Fruit fly (Drosophila melanogaster) whole organism, adult: Measurements from ENCODE around the gene CG43658.

Experiments
- CG11617 ChIP-seq: fragments of 200-800 bp; sonication (Bioruptor generic); optimal IDR thresholded peaks from 2 replicates; lab custom pipeline; 2017; ENCODE audit warnings: mild to moderate bottlenecking, missing biosample characterization, missing genetic modification reagents, missing genetic modification characterization
- CG12768 ChIP-seq: fragments of 200-800 bp; sonication (Bioruptor generic); optimal IDR thresholded peaks from 2 replicates; lab custom pipeline; 2017; ENCODE audit warnings: missing biosample characterization, missing genetic modification characterization, mild to moderate bottlenecking, moderate library complexity, missing genetic modification reagents
- CG14711 ChIP-seq: fragments of 200-800 bp; sonication (Bioruptor generic); optimal IDR thresholded peaks from 2 replicates; lab custom pipeline; 2018; ENCODE audit warnings: missing biosample characterization, mild to moderate bottlenecking, missing genetic modification characterization, moderate library complexity
- CG1620 ChIP-seq: fragments of 200-800 bp; sonication (Bioruptor generic); optimal IDR thresholded peaks from 2 replicates; lab custom pipeline; 2016; ENCODE audit warnings: missing biosample characterization, missing genetic modification characterization
- CG33017 ChIP-seq: fragments of 200-800 bp; sonication (Bioruptor generic); optimal IDR thresholded peaks from 2 replicates; lab custom pipeline; 2018; ENCODE audit warnings: missing biosample characterization, mild to moderate bottlenecking, missing genetic modification characterization, moderate library complexity
- CG5204 ChIP-seq: fragments of 200-800 bp; sonication (Bioruptor generic); optimal IDR thresholded peaks from 2 replicates; lab custom pipeline; 2016; ENCODE audit warnings: missing biosample characterization, missing genetic modification characterization
- CG7045 ChIP-seq: fragments of 200-800 bp; sonication (Bioruptor generic); optimal IDR thresholded peaks from 2 replicates; lab custom pipeline; 2017; ENCODE audit warnings: missing biosample characterization, mild to moderate bottlenecking, missing genetic modification characterization
- CG7101 ChIP-seq: fragments of 200-800 bp; sonication (Bioruptor generic); optimal IDR thresholded peaks from 2 replicates; lab custom pipeline; 2018; ENCODE audit warnings: missing biosample characterization, mild to moderate bottlenecking, missing genetic modification characterization, moderate library complexity
- Clk ChIP-seq: fragments of 200-800 bp; sonication (Bioruptor generic); optimal IDR thresholded peaks from 2 replicates; lab custom pipeline; 2017; ENCODE audit warnings: missing biosample characterization, missing genetic modification characterization
- Crg-1 ChIP-seq: fragments of 200-800 bp; sonication (Bioruptor generic); optimal IDR thresholded peaks from 2 replicates; lab custom pipeline; 2016; ENCODE audit warnings: missing biosample characterization, missing genetic modification characterization
- Hr96 ChIP-seq: fragments of 200-800 bp; sonication (Bioruptor generic); optimal IDR thresholded peaks from 2 replicates; lab custom pipeline; 2016; ENCODE audit warnings: missing biosample characterization, missing genetic modification characterization
- Mnt ChIP-seq: fragments of 200-800 bp; sonication (Bioruptor generic); optimal IDR thresholded peaks from 2 replicates; lab custom pipeline; 2016; ENCODE audit warnings: missing biosample characterization, mild to moderate bottlenecking, missing genetic modification characterization
- bab1 ChIP-seq: fragments of 200-800 bp; sonication (Bioruptor generic); optimal IDR thresholded peaks from 3 replicates; lab custom pipeline; 2019; ENCODE audit warnings: missing biosample characterization, mild to moderate bottlenecking, missing genetic modification characterization, moderate library complexity
- cic ChIP-seq: fragments of 200-800 bp; sonication (Bioruptor generic); optimal IDR thresholded peaks from 2 replicates; lab custom pipeline; 2017; ENCODE audit warnings: missing biosample characterization, mild to moderate bottlenecking, missing genetic modification characterization, moderate library complexity
- cnc ChIP-seq, 2 experiments: fragments of >200 bp; optimal IDR thresholded peaks; 2 replicates each; lab custom pipeline; 2017
- kay ChIP-seq: fragments of 200-800 bp; sonication (Bioruptor generic); peaks from one replicate; lab custom pipeline; 2016; ENCODE audit warnings: missing biosample characterization, missing genetic modification characterization, borderline replicate concordance
- ovo ChIP-seq: fragments of 200-800 bp; sonication (Bioruptor generic); optimal IDR thresholded peaks from 2 replicates; lab custom pipeline; 2016; ENCODE audit warnings: missing biosample characterization, missing genetic modification characterization
- pad ChIP-seq: fragments of 200-800 bp; sonication (Bioruptor generic); optimal IDR thresholded peaks from 3 replicates; lab custom pipeline; 2017; ENCODE audit warnings: missing biosample characterization, missing genetic modification characterization, mild to moderate bottlenecking, moderate library complexity, missing genetic modification reagents
- tj ChIP-seq: fragments of 200-800 bp; sonication (Bioruptor generic); optimal IDR thresholded peaks from 3 replicates; lab custom pipeline; 2017; ENCODE audit warnings: missing biosample characterization, mild to moderate bottlenecking, missing genetic modification characterization, moderate library complexity
- toe ChIP-seq: fragments of 200-800 bp; sonication (Bioruptor generic); optimal IDR thresholded peaks from 2 replicates; lab custom pipeline; 2016; ENCODE audit warnings: missing biosample characterization, missing genetic modification characterization

The CG43658 gene

dm6 chrX:17505595-17505994 is 55.4 kb downstream of the CG43658 start:
- TF ChIP-seq CG7101 (tag; lab: Kevin White, UChicago) (no peak), pad (no peak)

DNA sequence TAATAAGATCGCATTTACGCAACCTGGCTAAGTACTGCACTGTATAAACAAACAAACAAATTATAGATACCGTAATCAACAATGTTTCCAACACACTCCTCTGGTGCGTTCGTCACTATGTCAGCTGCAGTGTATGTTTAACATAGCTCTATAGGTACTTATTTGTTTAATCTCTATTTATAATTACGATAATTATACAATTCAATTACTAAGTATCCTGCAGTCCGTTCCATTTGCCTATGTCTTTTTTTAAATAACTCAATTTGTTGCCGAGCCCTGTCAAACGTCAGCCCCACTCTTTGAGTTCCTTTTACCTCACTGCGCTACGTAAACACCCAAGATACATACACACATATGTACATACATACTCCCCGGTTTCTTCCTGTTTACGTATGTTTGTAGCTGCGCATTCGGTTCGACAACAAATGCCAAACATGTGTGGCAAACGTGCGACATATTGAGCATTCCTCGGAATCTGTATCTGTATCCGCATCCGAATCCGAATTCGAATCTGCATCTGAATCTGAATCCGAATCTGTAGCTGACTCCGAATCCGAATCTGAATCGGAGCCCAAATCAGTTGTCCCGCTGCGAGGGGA is 56.7 kb downstream of the CG43658 start:
- TF ChIP-seq Crg-1 (GFP tag; lab: Kevin White, UChicago) (no peak), CG5204 (GFP tag; lab: Kevin White, UChicago) (no peak), CG12768 (GFP tag; lab: Kevin White, UChicago) (no peak), CG1620 (GFP tag; lab: Kevin White, UChicago) (no peak), Hr96 (GFP tag; lab: Kevin White, UChicago) (no peak), bab1 (GFP tag; lab: Kevin White, UChicago) (no peak), Mnt (GFP tag; lab: Kevin White, UChicago) (no peak), CG7101 (tag; lab: Kevin White, UChicago) (no peak), tj (no peak), CG33017 (tag; lab: Kevin White, UChicago) (no peak), ovo (GFP tag; lab: Kevin White, UChicago) (no peak), cnc (optimal IDR thresholded peaks at IDR 0.05; lab: Kevin White, UChicago) (no peak)

dm6 chrX:17503568-17503967 is 57.4 kb downstream of the CG43658 start:
- TF ChIP-seq Crg-1 (GFP tag; lab: Kevin White, UChicago) = no peak
- TF ChIP-seq CG12768 (GFP tag; lab: Kevin White, UChicago) = no peak
- no peak for TF ChIP-seq toe (GFP tag; lab: Kevin White, UChicago)
- TF ChIP-seq Clk (GFP tag; lab: Kevin White, UChicago) = no peak
- no peak for TF ChIP-seq kay (GFP tag; lab: Kevin White, UChicago)
- no peak for TF ChIP-seq tj
- no peak for TF ChIP-seq CG5204 (GFP tag; lab: Kevin White, UChicago)
- TF ChIP-seq CG7045 (GFP tag; lab: Kevin White, UChicago) = no peak

DNA sequence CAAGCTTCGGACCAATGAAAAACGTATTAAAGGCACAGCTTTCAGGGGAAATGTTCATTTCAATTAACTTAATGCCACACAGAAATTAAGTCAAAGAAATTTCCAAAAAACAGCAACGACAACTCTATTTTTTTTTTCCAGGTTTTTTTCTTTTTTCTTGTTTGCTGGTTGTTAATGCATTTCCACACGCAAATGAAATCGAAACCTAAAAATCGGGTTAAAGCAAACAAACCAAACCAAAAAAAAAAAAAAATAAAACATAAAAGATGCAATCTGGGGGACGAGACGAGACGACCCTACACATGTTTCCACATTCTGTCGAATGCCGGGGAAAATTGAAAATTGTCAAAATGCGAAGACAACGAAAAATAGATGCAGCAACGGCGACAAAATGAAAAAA is 57.9 kb downstream of the CG43658 start:
- TF ChIP-seq CG11617 (no peak), Hr96 (GFP tag; lab: Kevin White, UChicago) (no peak), Crg-1 (GFP tag; lab: Kevin White, UChicago) (no peak), cnc (optimal IDR thresholded peaks at IDR 0.05; lab: Kevin White, UChicago) (no peak), CG7045 (GFP tag; lab: Kevin White, UChicago) (no peak), kay (GFP tag; lab: Kevin White, UChicago) (no peak), tj (no peak), toe (GFP tag; lab: Kevin White, UChicago) (no peak)

- no peak for TF ChIP-seq cic (GFP tag; lab: Kevin White, UChicago)
- no peak for TF ChIP-seq Crg-1 (GFP tag; lab: Kevin White, UChicago)
- TF ChIP-seq toe (GFP tag; lab: Kevin White, UChicago) = no peak
Observed at dm6 chrX:17501521-17501920, 59.5 kb downstream of the CG43658 start.

dm6 chrX:17498982-17499381 is 62.0 kb downstream of the CG43658 start:
- TF ChIP-seq CG11617 (no peak), ovo (GFP tag; lab: Kevin White, UChicago) (no peak)

DNA sequence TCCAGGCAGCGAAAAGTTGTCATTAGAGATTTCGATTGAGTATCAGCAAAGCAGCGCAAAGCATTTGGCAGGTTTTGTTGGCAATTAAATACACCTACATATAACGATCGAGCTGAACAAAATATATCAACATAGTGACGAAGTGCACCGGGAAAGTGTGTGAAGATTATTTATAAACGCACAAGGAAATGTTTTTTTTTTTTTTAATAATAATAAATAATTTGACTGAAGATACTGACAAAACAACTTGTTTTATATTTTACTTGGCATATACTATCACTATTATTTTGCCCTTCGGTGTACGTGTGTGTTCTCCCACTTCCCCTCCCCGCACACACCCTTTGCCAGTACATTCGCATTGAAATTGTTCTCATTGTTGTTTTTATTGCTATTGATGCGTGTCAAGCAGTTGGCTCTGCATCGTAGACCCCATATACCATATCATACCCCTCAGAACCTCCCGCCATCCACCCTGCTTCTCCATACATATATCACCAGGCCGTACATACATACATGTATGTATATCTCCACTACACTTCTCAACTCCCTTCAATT is 65.7 kb downstream of the CG43658 start:
- TF ChIP-seq ovo (GFP tag; lab: Kevin White, UChicago) (no peak), bab1 (GFP tag; lab: Kevin White, UChicago) (no peak), CG33017 (tag; lab: Kevin White, UChicago) (no peak), CG1620 (GFP tag; lab: Kevin White, UChicago) (no peak), Hr96 (GFP tag; lab: Kevin White, UChicago) (no peak), kay (GFP tag; lab: Kevin White, UChicago) (no peak), pad (no peak), CG7045 (GFP tag; lab: Kevin White, UChicago) (no peak)

DNA sequence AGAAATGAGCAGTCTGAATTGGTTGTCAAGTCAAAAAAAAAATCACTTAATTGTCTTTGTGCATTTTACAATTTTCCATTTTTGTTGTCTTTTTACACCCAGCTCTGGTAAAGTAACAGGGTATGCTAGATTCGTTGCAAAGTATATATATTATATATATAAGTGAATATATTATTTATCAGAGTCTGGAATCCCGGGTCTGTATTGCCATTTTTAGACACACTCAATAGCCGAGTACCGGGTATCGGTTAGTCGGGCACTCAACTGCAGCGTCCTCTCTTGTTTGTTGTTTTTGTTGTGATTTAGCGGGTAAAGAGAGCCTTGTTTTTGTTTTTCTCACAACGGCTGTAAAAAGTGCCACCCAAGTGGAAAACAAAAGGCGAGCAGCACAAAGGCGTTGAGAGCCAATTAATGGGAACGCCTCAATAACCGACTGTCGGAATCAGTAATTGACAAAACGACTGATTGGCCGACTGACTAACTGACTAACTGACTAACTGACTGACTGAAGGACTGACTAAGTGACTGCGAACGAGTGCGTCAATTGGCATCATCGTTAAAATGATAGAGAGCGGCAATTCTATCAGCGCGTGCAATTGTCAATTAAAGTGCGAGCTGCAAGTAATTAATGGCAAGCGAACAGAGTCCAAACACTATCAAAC is 67.2 kb downstream of the CG43658 start:
- no peak for TF ChIP-seq CG7045 (GFP tag; lab: Kevin White, UChicago)
- peak; percentile 33 for TF ChIP-seq CG14711
